Fruit fly (Drosophila melanogaster) whole organism, embryonic: ENCODE data around the gene red.

Source experiments
- Atf-2 ChIP-seq: fragments of 200-800 bp; sonication (Bioruptor generic); optimal IDR thresholded peaks from 2 replicates; lab custom pipeline; 2016; ENCODE audit warnings: missing biosample characterization, missing genetic modification characterization
- BEAF-32 ChIP-seq: fragments of 200-800 bp; sonication (Bioruptor generic); optimal IDR thresholded peaks from 3 replicates; lab custom pipeline; 2017; ENCODE audit warnings: missing biosample characterization, missing genetic modification characterization, mild to moderate bottlenecking, moderate library complexity, missing genetic modification reagents
- Bdp1 ChIP-seq: fragments of 200-800 bp; sonication (Bioruptor generic); optimal IDR thresholded peaks from 3 replicates; lab custom pipeline; 2016; ENCODE audit warnings: missing biosample characterization, missing genetic modification characterization
- CG10543 ChIP-seq: fragments of 200-800 bp; sonication (Bioruptor generic); optimal IDR thresholded peaks from 3 replicates; lab custom pipeline; 2017; ENCODE audit warnings: missing biosample characterization, mild to moderate bottlenecking, missing genetic modification characterization, moderate library complexity
- CG11247 ChIP-seq: fragments of 200-800 bp; sonication (Bioruptor generic); IDR thresholded peaks from 2 replicates; pipeline ENCODE4 v1.3.6; 2022; ENCODE audit warnings: missing biosample characterization, missing genetic modification characterization
- CG12744 ChIP-seq: fragments of 200-800 bp; sonication (Bioruptor generic); optimal IDR thresholded peaks from 2 replicates; lab custom pipeline; 2016; ENCODE audit warnings: missing biosample characterization, missing genetic modification characterization
- CG13624 ChIP-seq: fragments of 200-800 bp; sonication (Bioruptor generic); optimal IDR thresholded peaks from 2 replicates; lab custom pipeline; 2016; ENCODE audit warnings: missing biosample characterization, missing genetic modification characterization
- CG17385 ChIP-seq: fragments of 200-800 bp; sonication (Bioruptor generic); optimal IDR thresholded peaks from 3 replicates; lab custom pipeline; 2018; ENCODE audit warnings: missing biosample characterization, mild to moderate bottlenecking, missing genetic modification characterization
- CG2202 ChIP-seq: fragments of 200-800 bp; sonication (Bioruptor generic); optimal IDR thresholded peaks from 2 replicates; lab custom pipeline; 2018; ENCODE audit warnings: missing biosample characterization, mild to moderate bottlenecking, missing genetic modification characterization
- CG2712 ChIP-seq: fragments of 200-800 bp; optimal IDR thresholded peaks from 3 replicates; lab custom pipeline; 2019; ENCODE audit warnings: missing biosample characterization, mild to moderate bottlenecking, missing genetic modification characterization, moderate library complexity
- CG31388 ChIP-seq: fragments of 200-800 bp; sonication (Bioruptor generic); optimal IDR thresholded peaks from 2 replicates; lab custom pipeline; 2016; ENCODE audit warnings: missing biosample characterization, missing genetic modification characterization
- CG32767 ChIP-seq: fragments of 200-800 bp; sonication (Bioruptor generic); IDR thresholded peaks from 2 replicates; pipeline ENCODE4 v1.3.6; 2022; ENCODE audit warnings: missing biosample characterization, missing genetic modification characterization
- CG4360 ChIP-seq: fragments of 200-800 bp; sonication (Bioruptor generic); IDR thresholded peaks from 2 replicates; pipeline ENCODE4 v1.3.6; 2022; ENCODE audit warnings: missing biosample characterization, missing genetic modification characterization
- CG4424 ChIP-seq: fragments of 200-800 bp; sonication (Bioruptor generic); optimal IDR thresholded peaks from 3 replicates; lab custom pipeline; 2016; ENCODE audit warnings: missing biosample characterization, missing genetic modification characterization
- CG7928 ChIP-seq: fragments of 200-800 bp; sonication (Bioruptor generic); optimal IDR thresholded peaks from 2 replicates; lab custom pipeline; 2017; ENCODE audit warnings: missing biosample characterization, mild to moderate bottlenecking, missing genetic modification characterization
- CG7963 ChIP-seq: fragments of 200-800 bp; sonication (Bioruptor generic); IDR thresholded peaks from 3 replicates; pipeline ENCODE4 v1.3.6; 2022; ENCODE audit warnings: missing biosample characterization, missing genetic modification characterization; ENCODE audit not compliant: partially characterized antibody
- CG8089 ChIP-seq: fragments of 200-800 bp; sonication (Bioruptor generic); optimal IDR thresholded peaks from 3 replicates; lab custom pipeline; 2016; ENCODE audit warnings: missing biosample characterization, missing genetic modification characterization
- CoRest ChIP-seq: fragments of 200-800 bp; sonication (Bioruptor generic); optimal IDR thresholded peaks from 3 replicates; lab custom pipeline; 2018; ENCODE audit warnings: missing biosample characterization, mild to moderate bottlenecking, missing genetic modification characterization, moderate library complexity
- Fer2 ChIP-seq: fragments of 200-800 bp; sonication (Bioruptor generic); optimal IDR thresholded peaks from 2 replicates; lab custom pipeline; 2018; ENCODE audit warnings: missing biosample characterization, mild to moderate bottlenecking, missing genetic modification characterization, moderate library complexity
- H15 ChIP-seq: fragments of 200-800 bp; sonication (Bioruptor generic); IDR thresholded peaks from 3 replicates; pipeline ENCODE4 v1.3.6; 2022; ENCODE audit warnings: missing biosample characterization, missing genetic modification characterization
- Hand ChIP-seq: fragments of 200-800 bp; sonication (Bioruptor generic); optimal IDR thresholded peaks from 2 replicates; lab custom pipeline; 2017; ENCODE audit warnings: mild to moderate bottlenecking, missing biosample characterization, missing genetic modification reagents, missing genetic modification characterization
- Hey ChIP-seq: fragments of 200-800 bp; sonication (Bioruptor generic); optimal IDR thresholded peaks from 3 replicates; lab custom pipeline; 2018; ENCODE audit warnings: missing biosample characterization, mild to moderate bottlenecking, missing genetic modification characterization
- Hr3 ChIP-seq: fragments of 200-800 bp; sonication (Bioruptor generic); optimal IDR thresholded peaks from 3 replicates; lab custom pipeline; 2016; ENCODE audit warnings: missing biosample characterization, missing genetic modification characterization
- Jarid2 ChIP-seq: fragments of 200-800 bp; sonication (Bioruptor generic); optimal IDR thresholded peaks from 3 replicates; lab custom pipeline; 2017; ENCODE audit warnings: mild to moderate bottlenecking, missing biosample characterization, missing genetic modification reagents, missing genetic modification characterization
- Lpt ChIP-seq: fragments of >200 bp; optimal IDR thresholded peaks from 2 replicates; lab custom pipeline; 2018; ENCODE audit warnings: missing biosample characterization, missing genetic modification characterization
- Mrtf ChIP-seq: fragments of 200-800 bp; sonication (Bioruptor generic); IDR thresholded peaks from 3 replicates; pipeline ENCODE4 v1.3.6; 2022; ENCODE audit warnings: missing biosample characterization, missing genetic modification characterization
- NC2α ChIP-seq: fragments of 200-800 bp; sonication (Bioruptor generic); optimal IDR thresholded peaks from 2 replicates; lab custom pipeline; 2016; ENCODE audit warnings: missing biosample characterization, missing genetic modification characterization
- Nf-YA ChIP-seq: fragments of 200-800 bp; sonication (Bioruptor generic); IDR thresholded peaks from 2 replicates; pipeline ENCODE4 v1.3.6; 2022; ENCODE audit warnings: missing biosample characterization, missing genetic modification characterization
- Side ChIP-seq: fragments of 200-800 bp; sonication (Bioruptor generic); optimal IDR thresholded peaks from 2 replicates; lab custom pipeline; 2016; ENCODE audit warnings: missing biosample characterization, missing genetic modification characterization
- Sin3A ChIP-seq: fragments of >200 bp; optimal IDR thresholded peaks from 2 replicates; lab custom pipeline; 2018
- Usf ChIP-seq: fragments of 200-800 bp; sonication (Bioruptor generic); optimal IDR thresholded peaks from 2 replicates; lab custom pipeline; 2017; ENCODE audit warnings: missing genotype, missing biosample characterization, missing genetic modification characterization
- amos ChIP-seq: fragments of 200-800 bp; sonication (Bioruptor generic); IDR thresholded peaks from 2 replicates; pipeline ENCODE4 v1.3.6; 2022; ENCODE audit warnings: missing biosample characterization, missing genetic modification characterization; ENCODE audit not compliant: partially characterized antibody
- ap ChIP-seq: fragments of 200-800 bp; sonication (Bioruptor generic); IDR thresholded peaks from 2 replicates; pipeline ENCODE4 v1.3.6; 2022; ENCODE audit warnings: missing biosample characterization, missing genetic modification characterization
- ase ChIP-seq: fragments of 200-800 bp; sonication (Bioruptor generic); IDR thresholded peaks from 3 replicates; pipeline ENCODE4 v1.3.6; 2022; ENCODE audit warnings: missing biosample characterization, missing genetic modification characterization
- ato ChIP-seq: fragments of 200-800 bp; sonication (Bioruptor generic); IDR thresholded peaks from 2 replicates; pipeline ENCODE4 v1.3.6; 2022; ENCODE audit warnings: missing biosample characterization, missing genetic modification characterization; ENCODE audit not compliant: partially characterized antibody
- cas ChIP-seq: fragments of 200-800 bp; sonication (Bioruptor generic); IDR thresholded peaks from 2 replicates; pipeline ENCODE4 v1.3.6; 2022; ENCODE audit warnings: missing biosample characterization, missing genetic modification characterization
- dmrt99B ChIP-seq: fragments of 200-800 bp; sonication (Bioruptor generic); optimal IDR thresholded peaks from 2 replicates; lab custom pipeline; 2018; ENCODE audit warnings: missing biosample characterization, mild to moderate bottlenecking, missing genetic modification characterization, moderate library complexity
- en ChIP-seq: fragments of 200-800 bp; sonication (Bioruptor generic); optimal IDR thresholded peaks from 2 replicates; lab custom pipeline; 2016; ENCODE audit warnings: missing biosample characterization, missing genetic modification characterization
- hbn ChIP-seq: fragments of 200-800 bp; sonication (Bioruptor generic); IDR thresholded peaks from 2 replicates; pipeline ENCODE4 v1.3.6; 2022; ENCODE audit warnings: missing biosample characterization, missing genetic modification characterization; ENCODE audit not compliant: partially characterized antibody
- her ChIP-seq: fragments of 200-800 bp; sonication (Bioruptor generic); optimal IDR thresholded peaks from 2 replicates; lab custom pipeline; 2016; ENCODE audit warnings: missing biosample characterization, missing genetic modification characterization
- ken ChIP-seq: fragments of 200-800 bp; sonication (Bioruptor generic); IDR thresholded peaks from 3 replicates; pipeline ENCODE4 v1.3.6; 2022; ENCODE audit warnings: missing biosample characterization, missing genetic modification characterization
- kni ChIP-seq: fragments of 200-800 bp; sonication (Bioruptor generic); optimal IDR thresholded peaks from 3 replicates; lab custom pipeline; 2017; ENCODE audit warnings: mild to moderate bottlenecking, missing biosample characterization, missing genetic modification reagents, missing genetic modification characterization
- nom ChIP-seq: fragments of 200-800 bp; sonication (Bioruptor generic); optimal IDR thresholded peaks from 2 replicates; lab custom pipeline; 2017; ENCODE audit warnings: missing biosample characterization, missing genetic modification characterization, mild to moderate bottlenecking, moderate library complexity, missing genetic modification reagents
- org-1 ChIP-seq: fragments of 200-800 bp; sonication (Bioruptor generic); optimal IDR thresholded peaks from 2 replicates; lab custom pipeline; 2017; ENCODE audit warnings: missing biosample characterization, missing genetic modification characterization
- schlank ChIP-seq: fragments of 200-800 bp; sonication (Bioruptor generic); optimal IDR thresholded peaks from 2 replicates; lab custom pipeline; 2018; ENCODE audit warnings: missing biosample characterization, mild to moderate bottlenecking, missing genetic modification characterization
- so ChIP-seq: fragments of 200-800 bp; sonication (Bioruptor generic); IDR thresholded peaks from 3 replicates; pipeline ENCODE4 v1.3.6; 2022; ENCODE audit warnings: missing biosample characterization, missing genetic modification characterization
- sug ChIP-seq: fragments of 200-800 bp; optimal IDR thresholded peaks from 2 replicates; lab custom pipeline; 2019; ENCODE audit warnings: missing biosample characterization, mild to moderate bottlenecking, missing genetic modification characterization, moderate library complexity
- wdn ChIP-seq: fragments of 200-800 bp; sonication (Bioruptor generic); IDR thresholded peaks from 2 replicates; pipeline ENCODE4 v1.3.6; 2022; ENCODE audit warnings: missing biosample characterization, missing genetic modification characterization
- zen ChIP-seq: fragments of 200-800 bp; sonication (Bioruptor generic); optimal IDR thresholded peaks from 3 replicates; lab custom pipeline; 2018; ENCODE audit warnings: missing biosample characterization, mild to moderate bottlenecking, missing genetic modification characterization, moderate library complexity

Gene red

DNA sequence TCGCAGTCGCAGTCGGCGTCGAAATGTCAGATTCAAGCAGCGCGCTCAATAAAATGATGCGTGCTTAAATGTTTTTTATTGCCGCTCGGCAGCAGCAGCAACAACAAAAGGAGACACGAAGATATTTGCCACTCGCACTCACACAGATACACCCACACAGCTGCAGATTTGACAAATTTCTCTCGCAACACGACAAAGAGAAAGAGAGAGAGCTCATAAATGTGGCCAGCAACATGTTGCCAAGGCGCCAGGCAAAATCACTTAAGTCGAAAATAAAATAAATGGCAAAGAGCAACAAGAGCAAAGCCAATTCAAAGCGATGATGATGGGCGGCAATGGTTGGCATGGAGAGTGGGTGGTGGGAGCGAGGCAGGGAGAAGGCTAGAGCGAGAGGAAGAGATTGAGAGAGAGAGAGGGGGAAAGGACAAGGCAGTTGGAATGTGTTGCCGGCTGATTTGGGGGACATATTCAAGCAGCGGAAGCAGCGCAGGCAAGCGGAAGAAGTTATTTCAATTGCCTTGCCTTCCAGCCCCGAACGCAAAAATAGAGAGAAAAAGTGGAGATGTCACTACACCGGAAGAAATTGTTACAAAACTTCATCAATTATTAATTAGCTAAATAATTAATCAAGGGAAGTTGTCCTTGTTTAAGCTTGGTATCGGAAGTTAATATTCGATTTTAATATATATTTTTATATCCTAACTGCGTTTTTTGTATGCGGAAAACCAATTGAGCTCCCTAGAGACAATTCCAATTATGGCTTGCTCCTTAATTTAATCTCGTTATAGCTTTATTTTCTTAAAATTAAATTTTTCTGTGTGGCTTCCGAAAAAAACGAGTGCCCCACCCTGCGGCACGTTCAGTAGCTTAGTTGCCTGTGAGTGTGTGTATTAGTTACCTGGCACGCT is 58.2 kb downstream of the red start (continued):
- TF ChIP-seq dmrt99B (tag; lab: Kevin White, UChicago) (peak; percentile 79), en (GFP tag; lab: Kevin White, UChicago) (no peak), NC2α (GFP tag; lab: Kevin White, UChicago) (no peak), CG12744 (no peak), zen (tag; lab: Kevin White, UChicago) (no peak), her (GFP tag; lab: Kevin White, UChicago) (no peak), CG4360 (GFP tag; lab: Robert Waterston, UW) (peak; percentile 82), Hr3 (GFP tag; lab: Kevin White, UChicago) (peak; percentile 29), so (GFP tag; lab: Robert Waterston, UW) (peak; percentile 63; the same call in 2 of the 3 replicates), ken (GFP tag; lab: Robert Waterston, UW) (no peak), CG17385 (peak; percentile 61), CG2712 (peak; percentile 59), Fer2 (peak; percentile 26), Side (GFP tag; lab: Kevin White, UChicago) (no peak), Hey (tag; lab: Kevin White, UChicago) (no peak), ap (GFP tag; lab: Robert Waterston, UW) (no peak; the same call in 1 of the 2 replicates), sug (tag; lab: Kevin White, UChicago) (no peak), cas (GFP tag; lab: Robert Waterston, UW) (0 out of 2 replicates have a peak, but pooled peaks have one; percentile 46), org-1 (GFP tag; lab: Kevin White, UChicago) (peak; percentile 65), CG11247 (GFP tag; lab: Robert Waterston, UW) (no peak), CG32767 (no peak; the same call in 1 of the 2 replicates), nom (GFP tag; lab: Kevin White, UChicago) (no peak), Atf-2 (peak; percentile 12), Hand (peak; percentile 69), hbn (GFP tag; lab: Robert Waterston, UW) (no peak), CG8089 (GFP tag; lab: Kevin White, UChicago) (no peak), CG31388 (GFP tag; lab: Kevin White, UChicago) (no peak), Sin3A (lab: Kevin White, UChicago) (no peak), amos (GFP tag; lab: Robert Waterston, UW) (no peak), Bdp1 (no peak), Mrtf (GFP tag; lab: Robert Waterston, UW) (0 out of 3 replicates have a peak, but pooled peaks have one; percentile 12), Lpt (GFP tag; lab: Kevin White, UChicago) (no peak), CG7963 (no peak), ase (GFP tag; lab: Robert Waterston, UW) (0 out of 3 replicates have a peak, but pooled peaks have one; percentile 18), CG2202 (tag; lab: Kevin White, UChicago) (no peak), Nf-YA (GFP tag; lab: Robert Waterston, UW) (no peak), CG4424 (GFP tag; lab: Kevin White, UChicago) (peak; percentile 64), Jarid2 (GFP tag; lab: Kevin White, UChicago) (peak; percentile 25), BEAF-32 (GFP tag; lab: Kevin White, UChicago) (no peak), Usf (no peak), schlank (no peak), CG7928 (no peak), CoRest (peak; percentile 75), ato (no peak), H15 (0 out of 3 replicates have a peak, but pooled peaks have one; percentile 6), CG10543 (GFP tag; lab: Kevin White, UChicago) (peak; percentile 33), kni (GFP tag; lab: Kevin White, UChicago) (no peak), CG13624 (GFP tag; lab: Kevin White, UChicago) (peak; percentile 21), wdn (0 out of 2 replicates have a peak, but pooled peaks have one; percentile 27)
